Worm (Caenorhabditis elegans) whole organism, young adult: Measurements from ENCODE around the gene W10G11.1.

Experiments
- C17E4.6 ChIP-seq: fragments of 200-800 bp; sonication (Bioruptor generic); IDR thresholded peaks from 2 replicates; pipeline ENCODE4 v1.3.6; 2022; ENCODE audit warnings: missing genetic modification reagents, missing genetic modification characterization, missing compliant biosample characterization
- hlh-26 ChIP-seq: fragments of 200-800 bp; sonication (Bioruptor generic); conservative IDR thresholded peaks from 2 replicates; pipeline ENCODE4 v1.3.6; 2022; ENCODE audit warnings: missing genetic modification reagents, missing genetic modification characterization, missing compliant biosample characterization
- nhr-80 ChIP-seq: sonication (generic microtip); optimal IDR thresholded peaks from 2 replicates; lab custom pipeline; 2016; ENCODE audit warnings: missing genetic modification characterization, missing compliant biosample characterization
- unc-62 ChIP-seq: fragments of 150-350 bp; optimal IDR thresholded peaks from 2 replicates; lab custom pipeline; 2014; ENCODE audit warnings: missing biosample characterization, missing genetic modification reagents, missing genetic modification characterization

ce11 chrII:3609764-3610163, 49.3 kb upstream of the W10G11.1 start, which contains the start of gene Y49F6A.5:
- no peak for TF ChIP-seq hlh-26 (GFP tag; lab: Robert Waterston, UW)
- no peak for TF ChIP-seq unc-62 (GFP tag; lab: Kevin White, UChicago)
- TF ChIP-seq nhr-80, result no peak
- no peak for TF ChIP-seq C17E4.6 (GFP tag; lab: Robert Waterston, UW)
